Worm (Caenorhabditis elegans) whole organism, L4 larva: Measurements from ENCODE around the gene srh-119.

Experiments used
- dmd-8 ChIP-seq: fragments of 200-800 bp; sonication (Bioruptor generic); IDR thresholded peaks from 2 replicates; pipeline ENCODE4 v1.3.6; 2022; ENCODE audit warnings: missing genetic modification characterization, missing compliant biosample characterization
- fos-1 ChIP-seq: fragments of 150-350 bp; optimal IDR thresholded peaks from 2 replicates; lab custom pipeline; 2014; ENCODE audit warnings: missing biosample characterization, missing genetic modification characterization
- set-16 ChIP-seq: fragments of 200-800 bp; sonication (Bioruptor generic); IDR thresholded peaks from 2 replicates; pipeline ENCODE4 v1.3.6; 2022; ENCODE audit warnings: missing genetic modification reagents, missing genetic modification characterization, missing compliant biosample characterization

DNA sequence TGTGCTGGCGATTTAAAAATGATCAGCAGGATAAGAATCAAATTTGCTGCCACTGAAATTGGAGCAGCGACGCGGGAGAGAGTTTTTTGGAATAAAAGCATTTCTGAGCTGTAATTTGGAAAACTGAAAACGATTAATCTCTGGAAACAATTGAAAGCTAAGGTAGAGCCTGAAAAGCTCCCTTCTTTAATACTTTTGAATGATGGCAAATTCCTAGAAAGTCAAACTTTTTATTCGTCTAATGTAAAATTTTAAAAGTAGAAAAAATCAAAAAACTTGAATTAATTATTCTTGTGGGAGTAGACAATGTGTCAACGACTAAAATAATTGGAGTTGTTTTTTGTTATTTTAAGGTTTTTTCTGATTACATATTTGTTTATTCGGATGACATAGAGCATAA is 28.0 kb downstream of the srh-119 start, which contains the start of gene str-217:
- TF ChIP-seq set-16 (GFP tag; lab: Robert Waterston, UW) (no peak), fos-1 (tag; lab: Kevin White, UChicago) (no peak), dmd-8 (no peak)
